Worm (Caenorhabditis elegans) whole organism, young adult: ENCODE results near the gene K03B4.6.

ENCODE experiments used
- B0261.1 ChIP-seq: sonication (generic microtip); optimal IDR thresholded peaks from 2 replicates; lab custom pipeline; 2016; ENCODE audit warnings: mild to moderate bottlenecking, missing genetic modification characterization, moderate library complexity, missing compliant biosample characterization
- B0336.3 ChIP-seq: fragments of 200-800 bp; sonication (Bioruptor generic); IDR thresholded peaks from 2 replicates; pipeline ENCODE4 v1.3.6; 2022; ENCODE audit warnings: missing genetic modification characterization, missing compliant biosample characterization
- D2030.7 ChIP-seq: fragments of 200-800 bp; sonication (Bioruptor generic); IDR thresholded peaks from 2 replicates; pipeline ENCODE4 v1.3.6; 2022; ENCODE audit warnings: missing genetic modification reagents, missing genetic modification characterization, missing compliant biosample characterization
- F33H1.4 ChIP-seq: fragments of 200-800 bp; sonication (Bioruptor generic); IDR thresholded peaks from 2 replicates; pipeline ENCODE4 v1.3.6; 2022; ENCODE audit warnings: missing genetic modification reagents, missing genetic modification characterization, missing compliant biosample characterization
- F37B4.10 ChIP-seq: fragments of 200-800 bp; sonication (Bioruptor generic); IDR thresholded peaks from 2 replicates; pipeline ENCODE4 v1.3.6; 2022; ENCODE audit warnings: missing genetic modification characterization, missing compliant biosample characterization
- F39B2.1 ChIP-seq: fragments of 200-800 bp; sonication (Bioruptor generic); IDR thresholded peaks from 2 replicates; pipeline ENCODE4 v1.3.6; 2022; ENCODE audit warnings: missing genetic modification reagents, missing genetic modification characterization, missing compliant biosample characterization
- T26A5.8 ChIP-seq: sonication (generic microtip); optimal IDR thresholded peaks from 2 replicates; lab custom pipeline; 2016; ENCODE audit warnings: missing genetic modification characterization, missing compliant biosample characterization
- Y53G8AR.9 ChIP-seq: fragments of 200-800 bp; sonication (Bioruptor generic); conservative IDR thresholded peaks from 2 replicates; pipeline ENCODE4 v1.3.6; 2022; ENCODE audit warnings: missing genetic modification reagents, missing genetic modification characterization, missing compliant biosample characterization
- Y56A3A.18 ChIP-seq: fragments of 200-800 bp; sonication (Bioruptor generic); IDR thresholded peaks from 2 replicates; pipeline ENCODE4 v1.3.6; 2022; ENCODE audit warnings: missing genetic modification reagents, missing genetic modification characterization, missing compliant biosample characterization
- Y79H2A.3 ChIP-seq: fragments of 200-800 bp; sonication (Bioruptor generic); conservative IDR thresholded peaks from 2 replicates; pipeline ENCODE4 v1.3.6; 2022; ENCODE audit warnings: missing genetic modification reagents, missing genetic modification characterization, missing compliant biosample characterization
- Y95B8A.8 ChIP-seq: fragments of 200-800 bp; sonication (Bioruptor generic); IDR thresholded peaks from 2 replicates; pipeline ENCODE4 v1.3.6; 2022; ENCODE audit warnings: missing genetic modification reagents, missing genetic modification characterization, missing compliant biosample characterization
- aptf-3 ChIP-seq: fragments of 200-800 bp; sonication (Bioruptor generic); IDR thresholded peaks from 2 replicates; pipeline ENCODE4 v1.3.6; 2022; ENCODE audit warnings: missing genetic modification characterization, missing compliant biosample characterization
- atf-7 ChIP-seq: sonication (generic microtip); optimal IDR thresholded peaks from 2 replicates; lab custom pipeline; 2017; ENCODE audit warnings: mild to moderate bottlenecking, missing genetic modification characterization, missing compliant biosample characterization
- cebp-1 ChIP-seq, 2 experiments: fragments of 200-800 bp in 1 of 2; sonication (Bioruptor generic) in 1 of 2; sonication (generic microtip) in 1 of 2; IDR thresholded peaks in 1 of 2; optimal IDR thresholded peaks in 1 of 2; 2 replicates each; pipeline versions ENCODE4 v1.3.6 to Lab custom; 2017 to 2022; ENCODE audit warnings: missing compliant biosample characterization in 2 of 2, missing genetic modification characterization in 2 of 2, mild to moderate bottlenecking in 1 of 2, missing genetic modification reagents in 1 of 2, moderate library complexity in 1 of 2
- cebp-2 ChIP-seq: fragments of 200-800 bp; sonication (Bioruptor generic); IDR thresholded peaks from 2 replicates; pipeline ENCODE4 v1.3.6; 2022; ENCODE audit warnings: missing genetic modification characterization, missing compliant biosample characterization
- ceh-58 ChIP-seq: fragments of 200-800 bp; sonication (Bioruptor generic); IDR thresholded peaks from 2 replicates; pipeline ENCODE4 v1.3.6; 2022; ENCODE audit warnings: missing genetic modification characterization, missing compliant biosample characterization
- ceh-79 ChIP-seq: sonication (generic microtip); optimal IDR thresholded peaks from 2 replicates; lab custom pipeline; 2017; ENCODE audit warnings: mild to moderate bottlenecking, missing genetic modification characterization, missing compliant biosample characterization
- die-1 ChIP-seq: sonication (generic microtip); optimal IDR thresholded peaks from 2 replicates; lab custom pipeline; 2016; ENCODE audit warnings: missing genotype, mild to moderate bottlenecking, missing genetic modification characterization, missing compliant biosample characterization
- dox-1 ChIP-seq: fragments of 200-800 bp; sonication (Bioruptor generic); IDR thresholded peaks from 2 replicates; pipeline ENCODE4 v1.3.6; 2022; ENCODE audit warnings: missing genetic modification reagents, missing genetic modification characterization, missing compliant biosample characterization
- dpl-1 ChIP-seq: fragments of 150-350 bp; optimal IDR thresholded peaks from 2 replicates; lab custom pipeline; 2014; ENCODE audit warnings: missing biosample characterization, missing genetic modification reagents, missing genetic modification characterization
- egrh-3 ChIP-seq: fragments of 200-800 bp; sonication (Bioruptor generic); IDR thresholded peaks from 2 replicates; pipeline ENCODE4 v1.3.6; 2022; ENCODE audit warnings: missing genetic modification reagents, missing genetic modification characterization, missing compliant biosample characterization
- ekl-4 ChIP-seq: fragments of 200-800 bp; sonication (Bioruptor generic); IDR thresholded peaks from 2 replicates; pipeline ENCODE4 v1.3.6; 2022; ENCODE audit warnings: missing genetic modification reagents, missing genetic modification characterization, missing compliant biosample characterization
- ets-4 ChIP-seq: fragments of 200-800 bp; sonication (Bioruptor generic); optimal IDR thresholded peaks from 2 replicates; lab custom pipeline; 2018; ENCODE audit warnings: mild to moderate bottlenecking, missing genetic modification characterization, missing compliant biosample characterization
- gei-17 ChIP-seq: fragments of 200-800 bp; sonication (Bioruptor generic); optimal IDR thresholded peaks from 2 replicates; lab custom pipeline; 2018; ENCODE audit warnings: mild to moderate bottlenecking, missing genetic modification characterization, missing compliant biosample characterization
- hmg-1.2 ChIP-seq: fragments of 200-800 bp; sonication (Bioruptor generic); IDR thresholded peaks from 2 replicates; pipeline ENCODE4 v1.3.6; 2022; ENCODE audit warnings: missing genetic modification reagents, missing genetic modification characterization, missing compliant biosample characterization
- hmg-20 ChIP-seq: fragments of 200-800 bp; sonication (Bioruptor generic); IDR thresholded peaks from 2 replicates; pipeline ENCODE4 v1.3.6; 2022; ENCODE audit warnings: missing genetic modification reagents, missing genetic modification characterization, missing compliant biosample characterization
- hsf-1 ChIP-seq: fragments of 200-800 bp; sonication (Bioruptor generic); IDR thresholded peaks from 2 replicates; pipeline ENCODE4 v1.3.6; 2022; ENCODE audit warnings: missing genetic modification reagents, missing genetic modification characterization, missing compliant biosample characterization
- lin-26 ChIP-seq: fragments of 200-800 bp; sonication (Bioruptor generic); IDR thresholded peaks from 2 replicates; pipeline ENCODE4 v1.3.6; 2022; ENCODE audit warnings: missing genetic modification reagents, missing genetic modification characterization, missing compliant biosample characterization
- lin-35 ChIP-seq, 3 experiments: fragments of 150-350 bp in 2 of 3; sonication (generic microtip) in 1 of 3; optimal IDR thresholded peaks; 2 replicates each; lab custom pipeline; 2014 to 2018; ENCODE audit warnings: missing biosample characterization in 3 of 3, missing genetic modification characterization in 3 of 3, missing genetic modification reagents in 3 of 3
- lsy-27 ChIP-seq: sonication (generic microtip); optimal IDR thresholded peaks from 2 replicates; lab custom pipeline; 2017; ENCODE audit warnings: missing genetic modification characterization, mild to moderate bottlenecking, missing compliant biosample characterization, antibody characterized with exemption, missing genotype, borderline replicate concordance; ENCODE audit not compliant: insufficient read depth
- madf-10 ChIP-seq: sonication (generic microtip); optimal IDR thresholded peaks from 2 replicates; lab custom pipeline; 2016; ENCODE audit warnings: mild to moderate bottlenecking, missing genetic modification characterization, missing compliant biosample characterization
- madf-3 ChIP-seq: fragments of 200-800 bp; sonication (Bioruptor generic); IDR thresholded peaks from 2 replicates; pipeline ENCODE4 v1.3.6; 2022; ENCODE audit warnings: missing genetic modification reagents, missing genetic modification characterization, missing compliant biosample characterization
- mel-28 ChIP-seq: sonication (generic microtip); optimal IDR thresholded peaks from 2 replicates; lab custom pipeline; 2016; ENCODE audit warnings: borderline replicate concordance, mild to moderate bottlenecking, missing genetic modification characterization, missing compliant biosample characterization
- nfyb-1 ChIP-seq: fragments of 200-800 bp; sonication (Bioruptor generic); IDR thresholded peaks from 2 replicates; pipeline ENCODE4 v1.3.6; 2022; ENCODE audit warnings: missing genetic modification reagents, missing genetic modification characterization, missing compliant biosample characterization
- nhr-179 ChIP-seq: sonication (generic microtip); optimal IDR thresholded peaks from 2 replicates; lab custom pipeline; 2016; ENCODE audit warnings: mild to moderate bottlenecking, missing genetic modification characterization, missing compliant biosample characterization
- nhr-27 ChIP-seq: fragments of 200-800 bp; sonication (Bioruptor generic); optimal IDR thresholded peaks from 2 replicates; lab custom pipeline; 2018; ENCODE audit warnings: mild to moderate bottlenecking, missing genetic modification characterization, moderate library complexity, missing compliant biosample characterization
- nhr-80 ChIP-seq: sonication (generic microtip); optimal IDR thresholded peaks from 2 replicates; lab custom pipeline; 2016; ENCODE audit warnings: missing genetic modification characterization, missing compliant biosample characterization
- nhr-90 ChIP-seq: sonication (generic microtip); optimal IDR thresholded peaks from 2 replicates; lab custom pipeline; 2016; ENCODE audit warnings: missing genotype, mild to moderate bottlenecking, missing genetic modification characterization, missing compliant biosample characterization
- rec-8 ChIP-seq, 2 experiments: sonication (generic microtip); optimal IDR thresholded peaks; 2 replicates each; lab custom pipeline; 2016; ENCODE audit warnings: mild to moderate bottlenecking in 2 of 2, missing genetic modification characterization in 2 of 2, missing genetic modification reagents in 2 of 2, missing genotype in 2 of 2, missing biosample characterization in 1 of 2, missing compliant biosample characterization in 1 of 2, moderate library complexity in 1 of 2
- repo-1 ChIP-seq: sonication (generic microtip); optimal IDR thresholded peaks from 2 replicates; lab custom pipeline; 2017; ENCODE audit warnings: mild to moderate bottlenecking, missing genetic modification characterization, missing compliant biosample characterization
- sea-2 ChIP-seq: fragments of 200-800 bp; sonication (Bioruptor generic); IDR thresholded peaks from 2 replicates; pipeline ENCODE4 v1.3.6; 2022; ENCODE audit warnings: missing genetic modification characterization, missing compliant biosample characterization
- tbp1 ChIP-seq: fragments of 200-800 bp; sonication (Bioruptor generic); optimal IDR thresholded peaks from 2 replicates; lab custom pipeline; 2018; ENCODE audit warnings: mild to moderate bottlenecking, missing genetic modification characterization, missing compliant biosample characterization
- tlf-1 ChIP-seq: fragments of 200-800 bp; sonication (Bioruptor generic); optimal IDR thresholded peaks from 2 replicates; lab custom pipeline; 2018; ENCODE audit warnings: mild to moderate bottlenecking, missing genetic modification characterization, missing compliant biosample characterization
- ztf-26 ChIP-seq: sonication (generic microtip); optimal IDR thresholded peaks from 2 replicates; lab custom pipeline; 2017; ENCODE audit warnings: missing genetic modification characterization, missing compliant biosample characterization

Gene K03B4.6

DNA sequence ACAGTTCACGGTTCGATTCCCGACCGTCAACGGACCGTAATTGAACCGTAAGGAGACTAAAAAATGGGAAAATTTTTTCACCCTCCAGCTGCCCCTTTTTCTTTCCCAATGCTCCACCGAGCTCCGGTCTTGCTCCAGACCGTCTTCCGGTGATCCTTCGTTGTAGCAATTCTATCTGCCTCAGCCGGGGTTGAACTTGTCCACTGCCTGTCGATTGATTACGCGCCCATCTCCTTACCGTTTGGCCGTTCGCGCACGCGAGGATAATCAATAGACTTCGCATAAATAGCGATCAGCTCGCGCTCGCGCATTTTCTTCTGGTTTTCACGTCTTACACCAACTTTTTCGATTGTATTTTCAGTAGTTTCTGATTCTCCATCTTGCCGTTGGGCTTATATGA lies 43.2 kb downstream of the K03B4.6 start (continued):
- peak; percentile 66; the same call in 1 of the 2 replicates for TF ChIP-seq hsf-1 (GFP tag; lab: Robert Waterston, UW)
- peak; percentile 26; the same call in 1 of the 2 replicates for TF ChIP-seq Y79H2A.3 (GFP tag; lab: Robert Waterston, UW)
- TF ChIP-seq egrh-3, result peak; percentile 39; the same call in 1 of the 2 replicates
- peak; percentile 78; the same call in 1 of the 2 replicates for TF ChIP-seq cebp-2 (GFP tag; lab: Robert Waterston, UW)
- peak; percentile 43 for TF ChIP-seq F33H1.4 (GFP tag; lab: Robert Waterston, UW)
- peak; percentile 81 for TF ChIP-seq D2030.7 (GFP tag; lab: Robert Waterston, UW)
- 0 out of 2 replicates have a peak, but pooled peaks have one; percentile 53 for TF ChIP-seq madf-3 (GFP tag; lab: Robert Waterston, UW)
- peak; percentile 36; the same call in 1 of the 2 replicates for TF ChIP-seq hmg-20
- peak; percentile 82 for TF ChIP-seq ekl-4 (GFP tag; lab: Robert Waterston, UW)
- TF ChIP-seq Y53G8AR.9 (GFP tag; lab: Robert Waterston, UW), result peak; percentile 64
- TF ChIP-seq B0261.1 (tag; lab: Kevin White, UChicago), result peak; percentile 33
- peak; percentile 43; the same call in 1 of the 2 replicates for TF ChIP-seq Y95B8A.8 (GFP tag; lab: Robert Waterston, UW)
- TF ChIP-seq lin-26 (GFP tag; lab: Robert Waterston, UW), result peak; percentile 98
- TF ChIP-seq dox-1 (GFP tag; lab: Robert Waterston, UW), result peak; percentile 83
- TF ChIP-seq, all 124 proteins: peak for 35; not testable (repeated sequence) for 89

DNA sequence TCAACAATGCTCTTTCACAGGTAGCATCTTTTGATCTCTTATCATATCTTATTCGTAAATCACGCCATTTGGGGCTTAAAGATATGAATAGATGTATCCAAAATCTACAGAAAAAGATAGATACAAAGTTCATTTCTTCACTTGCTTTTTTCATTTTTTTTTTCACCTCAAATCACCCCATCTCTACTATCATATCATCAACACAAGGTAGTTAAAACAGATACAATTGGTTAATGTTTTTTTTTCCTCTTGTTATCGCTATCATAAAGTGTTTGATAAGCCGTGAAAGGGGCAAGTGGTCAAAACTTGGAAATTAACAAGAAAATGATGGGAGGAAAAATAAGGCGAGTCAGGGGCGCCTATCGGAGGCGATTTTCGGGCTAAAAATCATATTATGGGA lies 45.7 kb downstream of the K03B4.6 start:
- TF ChIP-seq die-1 (tag; lab: Kevin White, UChicago), result no peak
- no peak for TF ChIP-seq madf-3 (GFP tag; lab: Robert Waterston, UW)
- TF ChIP-seq nhr-80 (tag; lab: Kevin White, UChicago), result peak; percentile 60
- no peak for TF ChIP-seq Y56A3A.18 (GFP tag; lab: Robert Waterston, UW)

DNA sequence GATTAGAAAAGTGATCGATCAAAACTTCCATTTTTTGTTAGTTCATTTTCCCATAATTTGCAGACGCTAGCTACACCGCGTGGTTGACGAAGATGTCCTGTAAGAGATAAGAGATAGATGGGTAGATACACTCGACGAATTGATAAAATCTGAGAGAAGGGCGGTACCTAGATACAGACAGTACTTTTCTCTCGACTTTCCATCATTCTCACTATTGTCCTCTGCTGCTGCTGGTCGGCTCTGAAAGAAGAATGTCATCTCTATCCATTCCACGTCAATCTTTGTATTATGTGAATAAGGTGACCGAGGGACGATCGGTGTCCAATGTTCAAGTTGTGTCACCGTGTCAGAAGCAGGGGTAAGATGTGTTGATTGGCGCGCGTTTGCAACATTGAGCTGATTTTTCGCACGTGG lies 47.5 kb downstream of the K03B4.6 start, which contains the start of gene pmt-2:
Gene pmt-2, plus strand, starts transcription at position 64 of the 414 bp plus-strand sequence.
- TF ChIP-seq nhr-90 (tag; lab: Kevin White, UChicago) (no peak), repo-1 (no peak), nhr-179 (tag; lab: Kevin White, UChicago) (no peak), hmg-1.2 (GFP tag; lab: Robert Waterston, UW) (no peak), hsf-1 (GFP tag; lab: Robert Waterston, UW) (no peak), nfyb-1 (no peak; the same call in 1 of the 2 replicates), aptf-3 (no peak), madf-10 (tag; lab: Kevin White, UChicago) (no peak), lsy-27 (tag; lab: Kevin White, UChicago) (no peak), ceh-79 (tag; lab: Kevin White, UChicago) (no peak), cebp-1 (GFP tag; IDR thresholded peaks at IDR 0.05; lab: Robert Waterston, UW) (no peak), cebp-1 (tag; optimal IDR thresholded peaks at IDR 0.05; lab: Kevin White, UChicago) (peak; percentile 4), B0336.3 (0 out of 2 replicates have a peak, but pooled peaks have one; percentile 54), rec-8 (tag; optimal IDR thresholded peaks at IDR 0.05; lab: Kevin White, UChicago) (no peak), F37B4.10 (GFP tag; lab: Robert Waterston, UW) (no peak), lin-35 (GFP tag; optimal IDR thresholded peaks at IDR 0.05; lab: Kevin White, UChicago) (no peak), ztf-26 (peak; percentile 35), nhr-27 (tag; lab: Kevin White, UChicago) (peak; percentile 5), nhr-80 (tag; lab: Kevin White, UChicago) (peak; percentile 71), tlf-1 (GFP tag; lab: Kevin White, UChicago) (no peak), sea-2 (GFP tag; lab: Robert Waterston, UW) (no peak), atf-7 (peak; percentile 48), gei-17 (no peak), cebp-2 (GFP tag; lab: Robert Waterston, UW) (no peak), T26A5.8 (tag; lab: Kevin White, UChicago) (no peak), dpl-1 (GFP tag; lab: Kevin White, UChicago) (no peak), tbp1 (GFP tag; lab: Kevin White, UChicago) (no peak), lin-26 (GFP tag; lab: Robert Waterston, UW) (0 out of 2 replicates have a peak, but pooled peaks have one; percentile 11), F39B2.1 (GFP tag; lab: Robert Waterston, UW) (no peak), mel-28 (no peak), ceh-58 (GFP tag; lab: Robert Waterston, UW) (no peak), ets-4 (no peak), dox-1 (GFP tag; lab: Robert Waterston, UW) (no peak)
